Worm (Caenorhabditis elegans): Measurements from ENCODE around the gene sgt-1.

ce11 chrII:4888527-4889487, 14.8 kb downstream of the sgt-1 start, which contains the start of gene pgm-1:
- TF ChIP-seq him-1 (tag; optimal IDR thresholded peaks at IDR 0.05) (no peak), dao-5 (tag; optimal IDR thresholded peaks at IDR 0.05) (no peak), W03F9.2 (tag; optimal IDR thresholded peaks at IDR 0.05) (no peak)
